Worm (Caenorhabditis elegans): ENCODE results near the gene F44E2.3.
A peak's percentile ranks its signal among the peaks of the same experiment; 100 is the strongest.

F44E2.3 gene

ce11 chrIII:8851961-8852360 lies 22.9 kb upstream of the F44E2.3 start, which contains the start of gene plg-1:
plg-1 (plus strand) TSS chrIII:8852261.
- no peak for TF ChIP-seq unc-55 (GFP tag; optimal IDR thresholded peaks at IDR 0.05)
- TF ChIP-seq nhr-11 (tag; optimal IDR thresholded peaks at IDR 0.05): no peak
- TF ChIP-seq ahr-1 (tag; optimal IDR thresholded peaks at IDR 0.05): no peak
- TF ChIP-seq rnt-1 (tag; optimal IDR thresholded peaks at IDR 0.05): no peak
- TF ChIP-seq ceh-24 (tag; optimal IDR thresholded peaks at IDR 0.05): no peak
- no peak for TF ChIP-seq dve-1 (tag; optimal IDR thresholded peaks at IDR 0.05)
- no peak for TF ChIP-seq unc-42 (tag; optimal IDR thresholded peaks at IDR 0.05)
- no peak for TF ChIP-seq dmd-4 (tag; optimal IDR thresholded peaks at IDR 0.05; ENCODE audit: borderline replicate concordance)
- no peak for TF ChIP-seq sox-2 (GFP tag; IDR thresholded peaks at IDR 0.05)
- TF ChIP-seq eyg-1 (tag; optimal IDR thresholded peaks at IDR 0.05): no peak
- no peak for TF ChIP-seq ceh-34 (tag; optimal IDR thresholded peaks at IDR 0.05)
- no peak for TF ChIP-seq K02D7.2 (tag; optimal IDR thresholded peaks at IDR 0.05)
- TF ChIP-seq ceh-19 (GFP tag; optimal IDR thresholded peaks at IDR 0.05): no peak
- TF ChIP-seq gmeb-2 (tag; optimal IDR thresholded peaks at IDR 0.05): no peak
- TF ChIP-seq elt-4 (tag; optimal IDR thresholded peaks at IDR 0.05): no peak
- no peak for TF ChIP-seq ceh-22 (tag; optimal IDR thresholded peaks at IDR 0.05)

ce11 chrIII:8850482-8851047 lies 21.5 kb upstream of the F44E2.3 start, which contains the start of gene F44E2.9:
F44E2.9 (minus strand) TSS chrIII:8850532.
- TF ChIP-seq ceh-45 (GFP tag; IDR thresholded peaks at IDR 0.05) (no peak), fkh-10 (GFP tag; optimal IDR thresholded peaks at IDR 0.05) (no peak), ceh-31 (tag; optimal IDR thresholded peaks at IDR 0.05) (peak; percentile 86), unc-42 (tag; optimal IDR thresholded peaks at IDR 0.05) (peak; percentile 25), unc-86 (tag; optimal IDR thresholded peaks at IDR 0.05) (no peak), C38D4.7 (GFP tag; optimal IDR thresholded peaks at IDR 0.05) (no peak), ceh-2 (tag; optimal IDR thresholded peaks at IDR 0.05) (peak; percentile 77), ceh-14 (tag; optimal IDR thresholded peaks at IDR 0.05) (peak; percentile 1), hlh-6 (tag; optimal IDR thresholded peaks at IDR 0.05) (no peak), hlh-30 (tag; optimal IDR thresholded peaks at IDR 0.05; ENCODE audit: insufficient read depth) (peak; percentile 13), C08G9.2 (tag; optimal IDR thresholded peaks at IDR 0.05) (peak; percentile 87), ref-2 (tag; optimal IDR thresholded peaks at IDR 0.05) (peak; percentile 51), ets-4 (tag; optimal IDR thresholded peaks at IDR 0.05) (peak; percentile 81), mec-3 (tag; optimal IDR thresholded peaks at IDR 0.05; ENCODE audit: borderline replicate concordance) (peak; percentile 70), unc-55 (GFP tag; optimal IDR thresholded peaks at IDR 0.05) (no peak), nfya-1 (tag; optimal IDR thresholded peaks at IDR 0.05) (peak; percentile 22), zip-5 (tag; optimal IDR thresholded peaks at IDR 0.05) (peak; percentile 66), lim-6 (tag; optimal IDR thresholded peaks at IDR 0.05) (peak; percentile 21), hlh-8 (tag; optimal IDR thresholded peaks at IDR 0.05) (peak; percentile 59), tbx-7 (tag; optimal IDR thresholded peaks at IDR 0.05) (peak; percentile 76), sox-4 (tag; optimal IDR thresholded peaks at IDR 0.05) (no peak), npax-4 (tag; optimal IDR thresholded peaks at IDR 0.05) (no peak), lin-11 (tag; optimal IDR thresholded peaks at IDR 0.05) (no peak), tbx-2 (tag; optimal IDR thresholded peaks at IDR 0.05) (peak; percentile 78), hlh-13 (GFP tag; optimal IDR thresholded peaks at IDR 0.05) (no peak), fax-1 (tag; optimal IDR thresholded peaks at IDR 0.05) (peak; percentile 29), rnt-1 (tag; optimal IDR thresholded peaks at IDR 0.05) (peak; percentile 52), K02D7.2 (tag; optimal IDR thresholded peaks at IDR 0.05) (no peak), ceh-18 (tag; optimal IDR thresholded peaks at IDR 0.05) (peak; percentile 27), sdc-2 (tag; optimal IDR thresholded peaks at IDR 0.05) (peak; percentile 11), fkh-6 (tag; optimal IDR thresholded peaks at IDR 0.05) (no peak)
